Worm (Caenorhabditis elegans) whole organism, early embryonic: Measurements from ENCODE around the gene arx-2.

Experiments used
- F13C5.2 ChIP-seq: sonication (generic microtip); optimal IDR thresholded peaks from 2 replicates; lab custom pipeline; 2017; ENCODE audit warnings: mild to moderate bottlenecking, missing genetic modification characterization, inconsistent platforms, missing compliant biosample characterization
- aly-1 ChIP-seq: sonication (generic microtip); optimal IDR thresholded peaks from 2 replicates; lab custom pipeline; 2016; ENCODE audit warnings: missing genetic modification characterization, missing compliant biosample characterization
- ama-1 ChIP-seq: fragments of 150-350 bp; optimal IDR thresholded peaks from 2 replicates; lab custom pipeline; 2014
- ets-7 ChIP-seq: sonication (generic microtip); optimal IDR thresholded peaks from 2 replicates; lab custom pipeline; 2016; ENCODE audit warnings: missing genotype, missing genetic modification characterization, missing compliant biosample characterization
- flt-1 ChIP-seq: fragments of 200-800 bp; sonication (Bioruptor generic); IDR thresholded peaks from 2 replicates; pipeline ENCODE4 v1.3.6; 2022; ENCODE audit warnings: missing genetic modification characterization, missing compliant biosample characterization
- hmbx-1 ChIP-seq: sonication (generic microtip); optimal IDR thresholded peaks from 2 replicates; lab custom pipeline; 2016; ENCODE audit warnings: mild to moderate bottlenecking, missing genetic modification characterization, missing compliant biosample characterization
- hmg-4 ChIP-seq: fragments of 200-800 bp; sonication (Bioruptor generic); optimal IDR thresholded peaks from 2 replicates; lab custom pipeline; 2018; ENCODE audit warnings: mild to moderate bottlenecking, missing genetic modification characterization, missing compliant biosample characterization
- hnd-1 ChIP-seq: sonication (generic microtip); optimal IDR thresholded peaks from 2 replicates; lab custom pipeline; 2016; ENCODE audit warnings: missing genetic modification characterization, missing compliant biosample characterization
- pes-1 ChIP-seq: fragments of 200-800 bp; sonication (Bioruptor generic); IDR thresholded peaks from 2 replicates; pipeline ENCODE4 v1.3.6; 2022; ENCODE audit warnings: missing genetic modification reagents, missing genetic modification characterization, missing compliant biosample characterization
- scrt-1 ChIP-seq: fragments of 200-800 bp; sonication (Bioruptor generic); IDR thresholded peaks from 2 replicates; pipeline ENCODE4 v1.3.6; 2022; ENCODE audit warnings: missing genetic modification characterization, missing compliant biosample characterization
- sea-1 ChIP-seq: fragments of 200-800 bp; sonication (Bioruptor generic); conservative IDR thresholded peaks from 2 replicates; pipeline ENCODE4 v1.3.6; 2022; ENCODE audit warnings: missing genetic modification characterization, missing compliant biosample characterization
- tbx-11 ChIP-seq: fragments of 200-800 bp; sonication (Bioruptor generic); IDR thresholded peaks from 2 replicates; pipeline ENCODE4 v1.3.6; 2022; ENCODE audit warnings: missing genetic modification characterization, missing compliant biosample characterization
- tbx-37 ChIP-seq: fragments of 200-800 bp; sonication (Bioruptor generic); conservative IDR thresholded peaks from 2 replicates; pipeline ENCODE4 v1.3.6; 2022; ENCODE audit warnings: missing genetic modification reagents, missing genetic modification characterization, missing compliant biosample characterization

DNA sequence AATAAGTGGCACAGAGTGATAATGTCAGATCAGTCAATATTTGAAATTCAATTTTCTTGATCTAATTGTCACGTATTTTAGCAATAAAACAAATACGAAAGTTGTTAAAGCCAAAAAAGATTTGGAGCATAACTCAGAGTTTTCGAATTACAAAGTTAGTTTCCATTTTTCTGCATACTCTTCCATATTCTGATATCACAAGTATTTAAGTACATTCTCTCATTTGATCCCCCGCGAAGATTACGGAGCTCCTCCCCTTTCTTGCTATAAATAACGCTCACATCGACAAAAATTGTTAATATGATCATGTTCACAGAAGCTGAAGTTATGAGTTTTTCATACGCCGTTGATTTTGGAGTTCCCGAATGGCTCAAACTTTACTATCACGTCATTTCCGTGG, 30.1 kb upstream of the arx-2 start, which contains the start of gene sri-20:
- TF ChIP-seq hnd-1 (tag; lab: Kevin White, UChicago) = no peak
- no peak for TF ChIP-seq ets-7 (tag; lab: Kevin White, UChicago)
- TF ChIP-seq ama-1 = no peak
- no peak for TF ChIP-seq flt-1 (GFP tag; lab: Robert Waterston, UW)
- no peak for TF ChIP-seq aly-1
- no peak for TF ChIP-seq tbx-37 (GFP tag; lab: Robert Waterston, UW)
- no peak for TF ChIP-seq scrt-1 (GFP tag; lab: Robert Waterston, UW)
- no peak for TF ChIP-seq sea-1
- no peak for TF ChIP-seq F13C5.2
- TF ChIP-seq hmbx-1 (tag; lab: Kevin White, UChicago) = no peak
- TF ChIP-seq pes-1 (GFP tag; lab: Robert Waterston, UW) = no peak
- TF ChIP-seq tbx-11 (GFP tag; lab: Robert Waterston, UW) = no peak
- no peak for TF ChIP-seq hmg-4
